Fruit fly (Drosophila melanogaster) whole organism, pupa: ENCODE measurements around the gene CG15047.

ENCODE experiments used
- CG12605 ChIP-seq: fragments of 200-800 bp; sonication (Bioruptor generic); IDR thresholded peaks from 2 replicates; pipeline ENCODE4 v1.3.6; 2022; ENCODE audit warnings: missing biosample characterization, missing genetic modification characterization
- CG13204 ChIP-seq: fragments of 200-800 bp; sonication (Bioruptor generic); optimal IDR thresholded peaks from 2 replicates; lab custom pipeline; 2018; ENCODE audit warnings: missing biosample characterization, mild to moderate bottlenecking, missing genetic modification characterization, moderate library complexity
- CG14655 ChIP-seq: fragments of 200-800 bp; sonication (Bioruptor generic); optimal IDR thresholded peaks from 3 replicates; lab custom pipeline; 2017; ENCODE audit warnings: mild to moderate bottlenecking, missing biosample characterization, missing genetic modification reagents, missing genetic modification characterization
- CG15710 ChIP-seq: fragments of 200-800 bp; sonication (Bioruptor generic); optimal IDR thresholded peaks from 2 replicates; lab custom pipeline; 2018; ENCODE audit warnings: missing biosample characterization, mild to moderate bottlenecking, missing genetic modification characterization, moderate library complexity
- D1 ChIP-seq: fragments of 200-800 bp; sonication (Bioruptor generic); optimal IDR thresholded peaks from 2 replicates; lab custom pipeline; 2018; ENCODE audit warnings: missing biosample characterization, mild to moderate bottlenecking, missing genetic modification characterization, moderate library complexity
- Pif1A ChIP-seq: fragments of 200-800 bp; sonication (Bioruptor generic); optimal IDR thresholded peaks from 3 replicates; lab custom pipeline; 2016; ENCODE audit warnings: missing biosample characterization, missing genetic modification characterization

dm6 chrX:18545157-18545556 lies 16.7 kb downstream of the CG15047 start:
- TF ChIP-seq CG13204 (no peak), CG15710 (tag; lab: Kevin White, UChicago) (no peak), D1 (tag; lab: Kevin White, UChicago) (no peak), CG14655 (GFP tag; lab: Kevin White, UChicago) (no peak), CG12605 (GFP tag; lab: Robert Waterston, UW) (no peak), Pif1A (no peak)
